Fruit fly (Drosophila melanogaster) whole organism: ENCODE data around the gene NijC.

Source experiments
- CG8478 ChIP-seq: fragments of >200 bp; optimal IDR thresholded peaks from 2 replicates; lab custom pipeline; 2018; ENCODE audit warnings: inconsistent platforms
- Dll ChIP-seq: fragments of >200 bp; optimal IDR thresholded peaks from 2 replicates; lab custom pipeline; 2017
- EcR ChIP-seq, 2 experiments: fragments of >200 bp; optimal IDR thresholded peaks; 2 replicates each; lab custom pipeline; 2017; ENCODE audit warnings: missing biosample characterization in 2 of 2, missing genetic modification characterization in 2 of 2, missing genetic modification reagents in 2 of 2
- pan ChIP-seq: fragments of >200 bp; optimal IDR thresholded peaks from 2 replicates; lab custom pipeline; 2017
- psq ChIP-seq: fragments of >200 bp; optimal IDR thresholded peaks from 2 replicates; lab custom pipeline; 2017

dm6 chr3R:12700454-12700853 is 5.5 kb downstream of the NijC start:
- no peak for TF ChIP-seq psq (lab: Kevin White, UChicago)
- TF ChIP-seq Dll (lab: Kevin White, UChicago): no peak
- TF ChIP-seq pan (lab: Kevin White, UChicago): no peak
- no peak for TF ChIP-seq EcR (GFP tag; optimal IDR thresholded peaks at IDR 0.05; lab: Kevin White, UChicago)
- no peak for TF ChIP-seq CG8478 (lab: Kevin White, UChicago)
